Worm (Caenorhabditis elegans) whole organism, young adult: ENCODE measurements around the gene chil-14.

ENCODE experiments used
- C17E4.6 ChIP-seq: fragments of 200-800 bp; sonication (Bioruptor generic); IDR thresholded peaks from 2 replicates; pipeline ENCODE4 v1.3.6; 2022; ENCODE audit warnings: missing genetic modification reagents, missing genetic modification characterization, missing compliant biosample characterization
- F37B4.10 ChIP-seq: fragments of 200-800 bp; sonication (Bioruptor generic); IDR thresholded peaks from 2 replicates; pipeline ENCODE4 v1.3.6; 2022; ENCODE audit warnings: missing genetic modification characterization, missing compliant biosample characterization
- F49E8.2 ChIP-seq: sonication (generic microtip); optimal IDR thresholded peaks from 3 replicates; lab custom pipeline; 2017; ENCODE audit warnings: missing genetic modification characterization, mild to moderate bottlenecking, missing compliant biosample characterization, antibody characterized with exemption, moderate library complexity; ENCODE audit not compliant: insufficient read depth
- F57C9.4 ChIP-seq: sonication (generic microtip); optimal IDR thresholded peaks from 2 replicates; lab custom pipeline; 2017; ENCODE audit warnings: mild to moderate bottlenecking, missing genetic modification characterization, missing compliant biosample characterization
- K11D2.4 ChIP-seq: fragments of 200-800 bp; sonication (Bioruptor generic); IDR thresholded peaks from 2 replicates; pipeline ENCODE4 v1.3.6; 2022; ENCODE audit warnings: missing genetic modification reagents, missing genetic modification characterization, missing compliant biosample characterization
- K12H6.12 ChIP-seq: fragments of 200-800 bp; sonication (Bioruptor generic); optimal IDR thresholded peaks from 2 replicates; lab custom pipeline; 2018; ENCODE audit warnings: mild to moderate bottlenecking, missing genetic modification characterization, missing compliant biosample characterization
- T07F8.4 ChIP-seq: sonication (generic microtip); optimal IDR thresholded peaks from 2 replicates; lab custom pipeline; 2016; ENCODE audit warnings: mild to moderate bottlenecking, missing genetic modification characterization, moderate library complexity, missing compliant biosample characterization
- Y56A3A.18 ChIP-seq: fragments of 200-800 bp; sonication (Bioruptor generic); IDR thresholded peaks from 2 replicates; pipeline ENCODE4 v1.3.6; 2022; ENCODE audit warnings: missing genetic modification reagents, missing genetic modification characterization, missing compliant biosample characterization
- Y95B8A.8 ChIP-seq: fragments of 200-800 bp; sonication (Bioruptor generic); IDR thresholded peaks from 2 replicates; pipeline ENCODE4 v1.3.6; 2022; ENCODE audit warnings: missing genetic modification reagents, missing genetic modification characterization, missing compliant biosample characterization
- akir-1 ChIP-seq: fragments of 200-800 bp; sonication (Bioruptor generic); optimal IDR thresholded peaks from 2 replicates; lab custom pipeline; 2018; ENCODE audit warnings: mild to moderate bottlenecking, missing genetic modification characterization, moderate library complexity, missing compliant biosample characterization
- dox-1 ChIP-seq: fragments of 200-800 bp; sonication (Bioruptor generic); IDR thresholded peaks from 2 replicates; pipeline ENCODE4 v1.3.6; 2022; ENCODE audit warnings: missing genetic modification reagents, missing genetic modification characterization, missing compliant biosample characterization
- dpff-1 ChIP-seq: sonication (generic microtip); optimal IDR thresholded peaks from 2 replicates; lab custom pipeline; 2017; ENCODE audit warnings: mild to moderate bottlenecking, missing genetic modification characterization, missing compliant biosample characterization
- egl-44 ChIP-seq: fragments of 200-800 bp; sonication (Bioruptor generic); IDR thresholded peaks from 2 replicates; pipeline ENCODE4 v1.3.6; 2022; ENCODE audit warnings: missing genetic modification reagents, missing genetic modification characterization, missing compliant biosample characterization
- egrh-3 ChIP-seq: fragments of 200-800 bp; sonication (Bioruptor generic); IDR thresholded peaks from 2 replicates; pipeline ENCODE4 v1.3.6; 2022; ENCODE audit warnings: missing genetic modification reagents, missing genetic modification characterization, missing compliant biosample characterization
- him-1 ChIP-seq: sonication (generic microtip); optimal IDR thresholded peaks from 2 replicates; lab custom pipeline; 2016; ENCODE audit warnings: missing genotype, missing genetic modification reagents, missing genetic modification characterization, missing compliant biosample characterization
- hlh-12 ChIP-seq: sonication (generic microtip); optimal IDR thresholded peaks from 2 replicates; lab custom pipeline; 2016; ENCODE audit warnings: missing genetic modification characterization, missing compliant biosample characterization
- hmg-1.2 ChIP-seq: fragments of 200-800 bp; sonication (Bioruptor generic); IDR thresholded peaks from 2 replicates; pipeline ENCODE4 v1.3.6; 2022; ENCODE audit warnings: missing genetic modification reagents, missing genetic modification characterization, missing compliant biosample characterization
- hsf-1 ChIP-seq: fragments of 200-800 bp; sonication (Bioruptor generic); IDR thresholded peaks from 2 replicates; pipeline ENCODE4 v1.3.6; 2022; ENCODE audit warnings: missing genetic modification reagents, missing genetic modification characterization, missing compliant biosample characterization
- let-607 ChIP-seq, 2 experiments: fragments of 200-800 bp in 1 of 2; sonication (Bioruptor generic) in 1 of 2; sonication (generic microtip) in 1 of 2; optimal IDR thresholded peaks; 2 replicates each; lab custom pipeline; 2016 to 2018; ENCODE audit warnings: mild to moderate bottlenecking in 2 of 2, missing compliant biosample characterization in 2 of 2, missing genetic modification characterization in 2 of 2, moderate library complexity in 2 of 2, missing genotype in 1 of 2
- lin-54 ChIP-seq: fragments of 200-800 bp; sonication (Bioruptor generic); optimal IDR thresholded peaks from 2 replicates; lab custom pipeline; 2018; ENCODE audit warnings: mild to moderate bottlenecking, missing genetic modification characterization, missing compliant biosample characterization
- lsl-1 ChIP-seq: fragments of 200-800 bp; sonication (Bioruptor generic); optimal IDR thresholded peaks from 2 replicates; lab custom pipeline; 2018; ENCODE audit warnings: mild to moderate bottlenecking, missing genetic modification characterization, moderate library complexity, missing compliant biosample characterization
- madf-3 ChIP-seq: fragments of 200-800 bp; sonication (Bioruptor generic); IDR thresholded peaks from 2 replicates; pipeline ENCODE4 v1.3.6; 2022; ENCODE audit warnings: missing genetic modification reagents, missing genetic modification characterization, missing compliant biosample characterization
- nhr-90 ChIP-seq: sonication (generic microtip); optimal IDR thresholded peaks from 2 replicates; lab custom pipeline; 2016; ENCODE audit warnings: missing genotype, mild to moderate bottlenecking, missing genetic modification characterization, missing compliant biosample characterization
- pbrm-1 ChIP-seq: fragments of 200-800 bp; sonication (Bioruptor generic); IDR thresholded peaks from 2 replicates; pipeline ENCODE4 v1.3.6; 2022; ENCODE audit warnings: missing genetic modification reagents, missing genetic modification characterization, missing compliant biosample characterization
- rpc-1 ChIP-seq, 2 experiments: fragments of 150-350 bp in 1 of 2; sonication (generic microtip) in 1 of 2; optimal IDR thresholded peaks; 2 replicates each; lab custom pipeline; 2014 to 2018; ENCODE audit warnings: missing biosample characterization in 1 of 2, missing genetic modification characterization in 1 of 2, missing genetic modification reagents in 1 of 2, missing genotype in 1 of 2
- tbp1 ChIP-seq: fragments of 200-800 bp; sonication (Bioruptor generic); optimal IDR thresholded peaks from 2 replicates; lab custom pipeline; 2018; ENCODE audit warnings: mild to moderate bottlenecking, missing genetic modification characterization, missing compliant biosample characterization
- ztf-18 ChIP-seq: sonication (generic microtip); optimal IDR thresholded peaks from 2 replicates; lab custom pipeline; 2016; ENCODE audit warnings: missing genotype, mild to moderate bottlenecking, missing genetic modification characterization, missing compliant biosample characterization
- ztf-28 ChIP-seq: fragments of 200-800 bp; sonication (Bioruptor generic); IDR thresholded peaks from 2 replicates; pipeline ENCODE4 v1.3.6; 2022; ENCODE audit warnings: missing genetic modification reagents, missing genetic modification characterization, missing compliant biosample characterization

Gene chil-14

ce11 chrV:1480841-1481240 lies 26.0 kb downstream of the chil-14 start:
- peak; percentile 37 for TF ChIP-seq K12H6.12 (tag; lab: Kevin White, UChicago)
- no peak for TF ChIP-seq madf-3 (GFP tag; lab: Robert Waterston, UW)

- TF ChIP-seq C17E4.6 (GFP tag; lab: Robert Waterston, UW): no peak
- no peak for TF ChIP-seq dox-1 (GFP tag; lab: Robert Waterston, UW)
- TF ChIP-seq F37B4.10 (GFP tag; lab: Robert Waterston, UW): no peak
Measured at ce11 chrV:1481742-1482141, 26.9 kb downstream of the chil-14 start, which contains the start of gene C38C3.4. Gene C38C3.4, plus strand, starts transcription at chrV:1482042.

ce11 chrV:1486031-1486430 lies 31.2 kb downstream of the chil-14 start:
- TF ChIP-seq egrh-3 (no peak), pbrm-1 (GFP tag; lab: Robert Waterston, UW) (no peak), C17E4.6 (GFP tag; lab: Robert Waterston, UW) (no peak), egl-44 (GFP tag; lab: Robert Waterston, UW) (no peak), T07F8.4 (tag; lab: Kevin White, UChicago) (no peak), lsl-1 (no peak), tbp1 (GFP tag; lab: Kevin White, UChicago) (no peak), hmg-1.2 (GFP tag; lab: Robert Waterston, UW) (no peak), dpff-1 (no peak), F57C9.4 (tag; lab: Kevin White, UChicago) (no peak)

- TF ChIP-seq nhr-90 (tag; lab: Kevin White, UChicago) (no peak), Y95B8A.8 (no peak), pbrm-1 (GFP tag; lab: Robert Waterston, UW) (no peak), hlh-12 (tag; lab: Kevin White, UChicago) (no peak), rpc-1 (optimal IDR thresholded peaks at IDR 0.05; lab: Kevin White, UChicago) (no peak), rpc-1 (tag; optimal IDR thresholded peaks at IDR 0.05; lab: Kevin White, UChicago) (no peak), hsf-1 (GFP tag; lab: Robert Waterston, UW) (no peak), ztf-28 (no peak), dpff-1 (no peak), him-1 (tag; lab: Kevin White, UChicago) (no peak), lin-54 (GFP tag; lab: Kevin White, UChicago) (no peak), let-607 (tag; optimal IDR thresholded peaks at IDR 0.05; lab: Kevin White, UChicago) (no peak), K11D2.4 (no peak)
Measured at ce11 chrV:1487262-1487661, 32.4 kb downstream of the chil-14 start.

ce11 chrV:1488642-1489041 lies 33.8 kb downstream of the chil-14 start:
- no peak for TF ChIP-seq dox-1 (GFP tag; lab: Robert Waterston, UW)

ce11 chrV:1491510-1491909 lies 36.6 kb downstream of the chil-14 start, which contains the start of gene C38C3.6:
Gene C38C3.6, minus strand, starts transcription at chrV:1491610.
- no peak for TF ChIP-seq ztf-28
- no peak for TF ChIP-seq akir-1
- no peak for TF ChIP-seq ztf-18 (tag; lab: Kevin White, UChicago)

ce11 chrV:1494469-1494868 lies 39.6 kb downstream of the chil-14 start, which contains the start of gene spig-7:
Gene spig-7, plus strand, starts transcription at chrV:1494769.
- TF ChIP-seq F49E8.2 (tag; lab: Kevin White, UChicago) (no peak), lsl-1 (no peak), Y56A3A.18 (GFP tag; lab: Robert Waterston, UW) (no peak)
